Worm (Caenorhabditis elegans): ENCODE results near the gene T27E7.3.

DNA sequence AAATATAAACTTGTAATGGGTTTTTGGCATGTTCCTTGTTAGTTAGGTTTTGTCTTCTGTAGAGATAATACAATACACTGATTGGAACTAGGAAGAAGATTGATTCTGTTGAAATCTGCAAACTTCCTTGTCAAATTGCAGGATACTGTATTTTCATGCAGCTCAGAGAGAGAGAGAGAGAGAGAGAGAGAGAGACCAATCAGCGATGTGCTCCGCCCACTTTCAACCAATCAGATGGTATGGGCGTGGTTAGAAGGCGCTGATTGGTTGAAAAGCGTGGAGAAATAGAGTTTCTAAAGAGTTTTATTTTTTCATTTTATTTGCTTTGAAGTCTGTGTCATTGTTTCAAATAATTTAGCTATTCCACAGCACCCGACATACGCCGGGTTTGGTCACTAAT lies 18.5 kb downstream of the T27E7.3 start:
- no peak for TF ChIP-seq ama-1 (optimal IDR thresholded peaks at IDR 0.05)
- TF ChIP-seq sdc-2 (tag; optimal IDR thresholded peaks at IDR 0.05) = no peak
- TF ChIP-seq fkh-10 (GFP tag; optimal IDR thresholded peaks at IDR 0.05) = no peak
- no peak for TF ChIP-seq syd-9 (tag; optimal IDR thresholded peaks at IDR 0.05)
- no peak for TF ChIP-seq pha-4 (tag; optimal IDR thresholded peaks at IDR 0.05)

Data from whole organism, late embryonic.